Worm (Caenorhabditis elegans) whole organism, L4 larva: ENCODE data around the gene F11D11.21.

Source experiments
- mep-1 ChIP-seq: fragments of 150-350 bp; sonication (generic microtip); optimal IDR thresholded peaks from 3 replicates; lab custom pipeline; 2014; ENCODE audit warnings: missing biosample characterization, missing genetic modification characterization
- nhr-28 ChIP-seq: fragments of 150-350 bp; optimal IDR thresholded peaks from 2 replicates; lab custom pipeline; 2014; ENCODE audit warnings: missing biosample characterization, missing genetic modification characterization
- nhr-42 ChIP-seq: fragments of 200-800 bp; sonication (Bioruptor generic); IDR thresholded peaks from 2 replicates; pipeline ENCODE4 v1.3.6; 2022; ENCODE audit warnings: missing genetic modification characterization, missing compliant biosample characterization
- snpc-4 ChIP-seq: fragments of 150-350 bp; optimal IDR thresholded peaks from 2 replicates; lab custom pipeline; 2014; ENCODE audit warnings: missing biosample characterization, missing genetic modification characterization

ce11 chrV:18783474-18783873, 33.1 kb upstream of the F11D11.21 start, which contains the start of gene Y17D7B.10:
- TF ChIP-seq nhr-28 (tag; lab: Kevin White, UChicago) (no peak), mep-1 (tag; lab: Kevin White, UChicago) (no peak), nhr-42 (GFP tag; lab: Robert Waterston, UW) (no peak), snpc-4 (no peak)
